Fruit fly (Drosophila melanogaster) whole organism, wandering third instar larva: ENCODE data around the gene CG5515.

Experiments used
- Abd-B ChIP-seq: fragments of >200 bp; optimal IDR thresholded peaks from 2 replicates; lab custom pipeline; 2017; ENCODE audit warnings: missing biosample characterization, missing genetic modification characterization
- CG32264 ChIP-seq: fragments of 200-800 bp; sonication (Bioruptor generic); optimal IDR thresholded peaks from 2 replicates; lab custom pipeline; 2016; ENCODE audit warnings: missing biosample characterization, missing genetic modification characterization
- CG9705 ChIP-seq: fragments of 200-800 bp; sonication (Bioruptor generic); optimal IDR thresholded peaks from 2 replicates; lab custom pipeline; 2018; ENCODE audit warnings: missing biosample characterization, mild to moderate bottlenecking, missing genetic modification characterization
- CrebA ChIP-seq: fragments of 200-800 bp; sonication (Bioruptor generic); optimal IDR thresholded peaks from 2 replicates; lab custom pipeline; 2016; ENCODE audit warnings: missing biosample characterization, mild to moderate bottlenecking, missing genetic modification characterization, borderline replicate concordance
- Dfd ChIP-seq: fragments of >200 bp; optimal IDR thresholded peaks from 2 replicates; lab custom pipeline; 2017; ENCODE audit warnings: missing biosample characterization, missing genetic modification characterization
- Dif ChIP-seq: fragments of 200-275, 200-300 bp; sonication (Bioruptor generic); optimal IDR thresholded peaks from 2 replicates; lab custom pipeline; 2018; ENCODE audit warnings: missing biosample characterization, missing genetic modification characterization; ENCODE audit not compliant: partially characterized antibody
- GATAd ChIP-seq: sonication (Bioruptor generic); optimal IDR thresholded peaks from 2 replicates; lab custom pipeline; 2016; ENCODE audit warnings: missing biosample characterization, missing genetic modification characterization
- HLH106 ChIP-seq: fragments of 200-800 bp; optimal IDR thresholded peaks from 3 replicates; lab custom pipeline; 2019; ENCODE audit warnings: missing biosample characterization, mild to moderate bottlenecking, missing genetic modification characterization, moderate library complexity
- Hnf4 ChIP-seq: fragments of 200-800 bp; sonication (Bioruptor generic); optimal IDR thresholded peaks from 2 replicates; lab custom pipeline; 2016; ENCODE audit warnings: missing biosample characterization, mild to moderate bottlenecking, missing genetic modification characterization
- Hr78 ChIP-seq: fragments of >200 bp; optimal IDR thresholded peaks from 2 replicates; lab custom pipeline; 2017; ENCODE audit warnings: missing biosample characterization, missing genetic modification characterization
- Hr83 ChIP-seq: fragments of 200-300 bp; sonication (Bioruptor generic); optimal IDR thresholded peaks from 2 replicates; lab custom pipeline; 2016; ENCODE audit warnings: missing biosample characterization, mild to moderate bottlenecking, missing genetic modification characterization, moderate library complexity; ENCODE audit not compliant: poor library complexity, severe bottlenecking
- Jra ChIP-seq: sonication (Bioruptor generic); optimal IDR thresholded peaks from 2 replicates; lab custom pipeline; 2016; ENCODE audit warnings: missing biosample characterization, missing genetic modification characterization
- Mio ChIP-seq: sonication (Bioruptor generic); optimal IDR thresholded peaks from 2 replicates; lab custom pipeline; 2016; ENCODE audit warnings: missing biosample characterization, missing genetic modification characterization
- Myc ChIP-seq: fragments of >200 bp; optimal IDR thresholded peaks from 2 replicates; lab custom pipeline; 2017
- N ChIP-seq: fragments of >200 bp; optimal IDR thresholded peaks from 2 replicates; lab custom pipeline; 2018; ENCODE audit warnings: missing biosample characterization, missing external identifiers, missing genetic modification characterization
- OdsH ChIP-seq: fragments of 200-800 bp; sonication (Bioruptor generic); optimal IDR thresholded peaks from 2 replicates; lab custom pipeline; 2016; ENCODE audit warnings: missing biosample characterization, mild to moderate bottlenecking, missing genetic modification characterization
- Rel ChIP-seq, 2 experiments: fragments of 200-800 bp; sonication (Bioruptor generic) in 1 of 2; optimal IDR thresholded peaks; 2 replicates in 1 of 2; 3 replicates in 1 of 2; lab custom pipeline; 2016 to 2019; ENCODE audit warnings: mild to moderate bottlenecking in 2 of 2, missing biosample characterization in 2 of 2, missing genetic modification characterization in 2 of 2, moderate library complexity in 1 of 2
- Sp1 ChIP-seq: fragments of 200-800 bp; sonication (Bioruptor generic); optimal IDR thresholded peaks from 3 replicates; lab custom pipeline; 2019; ENCODE audit warnings: missing biosample characterization, mild to moderate bottlenecking, missing genetic modification characterization, moderate library complexity
- Vsx2 ChIP-seq: fragments of 200-300, 225-300 bp; sonication (Bioruptor generic); optimal IDR thresholded peaks from 2 replicates; lab custom pipeline; 2018; ENCODE audit warnings: missing biosample characterization, missing genetic modification characterization; ENCODE audit not compliant: partially characterized antibody
- br ChIP-seq: fragments of 200-800 bp; sonication (Bioruptor generic); optimal IDR thresholded peaks from 2 replicates; lab custom pipeline; 2016; ENCODE audit warnings: missing biosample characterization, missing genetic modification characterization
- brk ChIP-seq: fragments of 200-800 bp; sonication (Bioruptor generic); optimal IDR thresholded peaks from 2 replicates; lab custom pipeline; 2016; ENCODE audit warnings: missing biosample characterization, mild to moderate bottlenecking, missing genetic modification characterization
- dl ChIP-seq, 2 experiments: fragments of 175-275, 200-275 bp in 1 of 2; fragments of 200-275 bp in 1 of 2; sonication (Bioruptor generic); optimal IDR thresholded peaks; lab custom pipeline; 2018; ENCODE audit warnings: mild to moderate bottlenecking in 2 of 2, missing biosample characterization in 2 of 2, missing genetic modification characterization in 2 of 2, moderate library complexity in 2 of 2; ENCODE audit not compliant: partially characterized antibody in 2 of 2, insufficient read depth in 1 of 2
- dmrt93B ChIP-seq: fragments of 200-800 bp; sonication (Bioruptor generic); optimal IDR thresholded peaks from 2 replicates; lab custom pipeline; 2018; ENCODE audit warnings: missing biosample characterization, mild to moderate bottlenecking, missing genetic modification characterization
- dsf ChIP-seq: sonication (Bioruptor generic); optimal IDR thresholded peaks from 2 replicates; lab custom pipeline; 2016; ENCODE audit warnings: missing biosample characterization, missing genetic modification characterization, borderline replicate concordance
- ey ChIP-seq: fragments of 200-800 bp; sonication (Bioruptor generic); optimal IDR thresholded peaks from 2 replicates; lab custom pipeline; 2016; ENCODE audit warnings: missing biosample characterization, missing genetic modification characterization
- foxo ChIP-seq, 2 experiments: fragments of 200-800 bp; sonication (Bioruptor generic); optimal IDR thresholded peaks; 2 replicates in 1 of 2; 3 replicates in 1 of 2; lab custom pipeline; 2016 to 2017; ENCODE audit warnings: missing biosample characterization in 2 of 2, missing genetic modification characterization in 2 of 2
- fru ChIP-seq: fragments of 200-800 bp; sonication (Bioruptor generic); optimal IDR thresholded peaks from 3 replicates; lab custom pipeline; 2016; ENCODE audit warnings: missing biosample characterization, mild to moderate bottlenecking, missing genetic modification characterization
- h ChIP-seq: fragments of 200-800 bp; sonication (Bioruptor generic); optimal IDR thresholded peaks from 3 replicates; lab custom pipeline; 2016; ENCODE audit warnings: missing biosample characterization, mild to moderate bottlenecking, missing genetic modification characterization
- jim ChIP-seq: fragments of 175-275, 200-325 bp; sonication (Bioruptor generic); optimal IDR thresholded peaks from 2 replicates; lab custom pipeline; 2016; ENCODE audit warnings: missing biosample characterization, mild to moderate bottlenecking, missing genetic modification characterization
- lola ChIP-seq: fragments of >200 bp; optimal IDR thresholded peaks from 2 replicates; lab custom pipeline; 2017; ENCODE audit warnings: missing biosample characterization, missing genetic modification characterization
- pan ChIP-seq: fragments of >200 bp; optimal IDR thresholded peaks from 2 replicates; lab custom pipeline; 2017
- psq ChIP-seq: fragments of 200-800 bp; sonication (Bioruptor generic); optimal IDR thresholded peaks from 3 replicates; lab custom pipeline; 2017; ENCODE audit warnings: missing biosample characterization, mild to moderate bottlenecking, missing genetic modification characterization, moderate library complexity
- rgr ChIP-seq: fragments of 200-800 bp; sonication (Bioruptor generic); optimal IDR thresholded peaks from 3 replicates; lab custom pipeline; 2016; ENCODE audit warnings: missing biosample characterization, mild to moderate bottlenecking, missing genetic modification characterization
- sage ChIP-seq: fragments of 200-800 bp; sonication (Bioruptor generic); optimal IDR thresholded peaks from 2 replicates; lab custom pipeline; 2016; ENCODE audit warnings: missing biosample characterization, mild to moderate bottlenecking, missing genetic modification characterization
- sv ChIP-seq: fragments of 200-800 bp; sonication (Bioruptor generic); optimal IDR thresholded peaks from 3 replicates; lab custom pipeline; 2016; ENCODE audit warnings: missing biosample characterization, missing genetic modification characterization
- tai ChIP-seq: sonication (Bioruptor generic); optimal IDR thresholded peaks from 2 replicates; lab custom pipeline; 2016; ENCODE audit warnings: missing biosample characterization, missing genetic modification characterization
- usp ChIP-seq: fragments of >200 bp; optimal IDR thresholded peaks from 2 replicates; lab custom pipeline; 2017; ENCODE audit warnings: missing biosample characterization, missing genetic modification characterization
- woc ChIP-seq: sonication (Bioruptor generic); optimal IDR thresholded peaks from 2 replicates; lab custom pipeline; 2016; ENCODE audit warnings: missing biosample characterization, mild to moderate bottlenecking, missing genetic modification characterization

CG5515 gene

DNA sequence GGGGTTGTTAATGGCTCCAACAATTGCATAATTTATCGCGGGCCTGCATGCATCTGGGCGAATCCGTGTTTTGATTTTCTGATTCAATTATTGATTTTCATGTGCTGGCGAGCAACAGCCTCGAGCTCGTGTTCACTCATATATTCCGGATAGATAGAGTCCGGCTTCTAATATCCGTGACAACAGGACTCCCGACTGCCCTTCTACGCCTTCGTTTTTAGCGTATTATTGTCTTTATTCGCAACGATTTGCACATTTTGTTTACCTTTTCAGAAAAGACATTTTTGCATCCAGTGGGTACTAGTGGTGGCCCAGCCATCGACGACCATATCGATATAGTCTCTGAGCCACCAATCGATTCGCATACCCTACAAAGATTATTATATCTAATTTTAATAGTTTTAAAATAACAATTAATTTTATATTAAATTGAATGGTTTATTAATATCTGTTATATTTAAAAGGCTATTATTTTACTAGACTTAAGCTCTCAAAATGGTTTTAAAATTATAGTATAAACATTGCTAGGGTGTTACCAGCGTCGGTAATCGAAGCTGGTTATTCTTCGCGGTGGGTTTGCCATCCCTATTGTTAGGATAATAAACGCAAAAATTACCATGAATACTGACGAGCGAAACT lies 27.4 kb downstream of the CG5515 start, which contains the start of the genes Myo95E and TBC1d7 (continued):
- no peak for TF ChIP-seq Dfd (GFP tag; lab: Kevin White, UChicago)
- TF ChIP-seq tai (GFP tag; lab: Kevin White, UChicago) = no peak
- no peak for TF ChIP-seq Abd-B (GFP tag; lab: Kevin White, UChicago)
- TF ChIP-seq Hr83 (GFP tag; lab: Kevin White, UChicago) = no peak
- TF ChIP-seq psq (GFP tag; lab: Kevin White, UChicago) = peak; percentile 82

DNA sequence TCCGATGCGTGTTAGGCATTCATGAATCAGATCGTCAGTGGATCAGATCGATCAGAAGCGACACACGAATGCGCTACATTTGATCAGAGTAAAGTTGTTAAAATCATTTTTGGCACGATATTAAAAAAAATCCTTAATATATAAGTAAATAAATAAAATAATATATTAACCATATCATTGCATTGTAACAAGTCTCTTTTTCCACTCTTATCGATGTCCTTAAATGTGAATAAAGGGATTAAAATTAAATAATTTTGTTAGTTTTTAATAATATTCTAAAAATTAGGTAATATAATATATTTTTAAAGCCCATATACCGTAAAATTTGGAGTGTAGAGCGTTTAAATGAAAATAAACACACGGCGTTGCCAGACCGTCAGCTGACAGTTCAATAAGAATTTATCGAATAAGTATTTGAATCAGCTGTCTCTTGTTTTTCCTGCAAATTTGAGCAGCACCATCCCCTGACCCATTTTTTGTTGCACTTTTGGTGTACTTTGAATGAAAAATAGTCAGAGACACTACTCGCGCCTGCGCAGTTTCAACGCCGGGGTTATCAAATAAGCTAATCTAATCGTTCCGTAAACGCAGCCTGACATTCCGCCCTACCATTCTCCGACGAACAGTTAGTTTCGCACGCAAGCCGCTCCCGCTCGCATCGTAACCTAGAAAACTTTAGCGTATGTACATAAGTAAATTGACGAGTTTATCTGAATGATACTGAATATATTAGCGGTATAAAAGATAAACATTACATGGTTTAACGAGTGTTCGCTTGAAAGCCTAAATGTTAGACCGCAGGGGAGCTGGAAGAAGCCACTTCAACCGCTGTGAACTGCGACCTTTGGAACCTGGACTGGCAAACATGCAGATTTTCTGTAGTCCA lies 36.5 kb downstream of the CG5515 start, which contains the start of the genes p38a and CG6178:
Gene p38a (minus strand): TSS at position 398 of the 886 bp plus-strand sequence.
Gene CG6178 (plus strand): TSS at position 424 of the 886 bp plus-strand sequence.
- peak; percentile 99 for TF ChIP-seq HLH106
- TF ChIP-seq Dfd (GFP tag; lab: Kevin White, UChicago) = no peak
- TF ChIP-seq pan (lab: Kevin White, UChicago) = no peak
- peak; percentile 86 for TF ChIP-seq h (GFP tag; lab: Kevin White, UChicago)
- TF ChIP-seq dsf (GFP tag; lab: Kevin White, UChicago) = peak; percentile 66
- no peak for TF ChIP-seq tai (GFP tag; lab: Kevin White, UChicago)
- peak; percentile 66 for TF ChIP-seq Jra (GFP tag; lab: Kevin White, UChicago)
- TF ChIP-seq N (GFP tag; lab: Kevin White, UChicago) = no peak
- peak; percentile 64 for TF ChIP-seq Hr83 (GFP tag; lab: Kevin White, UChicago)
- TF ChIP-seq woc (GFP tag; lab: Kevin White, UChicago) = peak; percentile 55
- TF ChIP-seq CG9705 (GFP tag; lab: Kevin White, UChicago) = peak; percentile 91
- peak; percentile 92 for TF ChIP-seq fru
- TF ChIP-seq Mio = peak; percentile 37
- TF ChIP-seq Dif (GFP tag; lab: Kevin White, UChicago) = no peak
- peak; percentile 20 for TF ChIP-seq CG32264 (GFP tag; lab: Kevin White, UChicago)
- TF ChIP-seq jim (GFP tag; lab: Kevin White, UChicago) = no peak
- TF ChIP-seq rgr (GFP tag; lab: Kevin White, UChicago) = peak; percentile 95
- peak; percentile 97 for TF ChIP-seq psq (GFP tag; lab: Kevin White, UChicago)
- TF ChIP-seq CrebA (GFP tag; lab: Kevin White, UChicago) = no peak
- peak; percentile 62 for TF ChIP-seq Hnf4
- TF ChIP-seq OdsH (GFP tag; lab: Kevin White, UChicago) = peak; percentile 94
- TF ChIP-seq Vsx2 = no peak
- peak; percentile 56 for TF ChIP-seq sv (GFP tag; lab: Kevin White, UChicago)
- TF ChIP-seq Sp1 (GFP tag; lab: Kevin White, UChicago) = peak; percentile 99
- TF ChIP-seq GATAd (GFP tag; lab: Kevin White, UChicago) = no peak
- TF ChIP-seq sage (GFP tag; lab: Kevin White, UChicago) = peak; percentile 65
- peak; percentile 98 for TF ChIP-seq dmrt93B (GFP tag; lab: Kevin White, UChicago)
- TF ChIP-seq lola (GFP tag; lab: Kevin White, UChicago) = no peak
- TF ChIP-seq usp (GFP tag; lab: Kevin White, UChicago) = no peak
- TF ChIP-seq Hr78 (GFP tag; lab: Kevin White, UChicago) = no peak
- TF ChIP-seq br (GFP tag; lab: Kevin White, UChicago) = peak; percentile 85
- no peak for TF ChIP-seq dl (GFP tag; optimal IDR thresholded peaks at IDR 0.05; lab: Kevin White, UChicago; ENCODE audit: insufficient read depth in 1 of 2, partially characterized antibody in 2 of 2)
- TF ChIP-seq Abd-B (GFP tag; lab: Kevin White, UChicago) = no peak
- peak in 1 of 2 experiments; percentile 96 for TF ChIP-seq foxo (GFP tag; optimal IDR thresholded peaks at IDR 0.05; lab: Kevin White, UChicago)
- TF ChIP-seq ey (GFP tag; lab: Kevin White, UChicago) = peak; percentile 73
- peak; percentile 37 for TF ChIP-seq Rel (GFP tag; optimal IDR thresholded peaks at IDR 0.05; lab: Kevin White, UChicago)
- TF ChIP-seq Rel (tag; optimal IDR thresholded peaks at IDR 0.05; lab: Kevin White, UChicago) = peak; percentile 86
- no peak for TF ChIP-seq brk (GFP tag; lab: Kevin White, UChicago)
- TF ChIP-seq Myc (lab: Kevin White, UChicago) = peak; percentile 55
